Worm (Caenorhabditis elegans) whole organism, midembryonic: Measurements from ENCODE around the gene C18C4.7.

Experiments
- T22C8.4 ChIP-seq: fragments of 200-800 bp; sonication (Bioruptor generic); IDR thresholded peaks from 2 replicates; pipeline ENCODE4 v1.3.6; 2022; ENCODE audit warnings: missing genetic modification characterization, missing compliant biosample characterization
- cog-1 ChIP-seq: sonication (generic microtip); optimal IDR thresholded peaks from 2 replicates; lab custom pipeline; 2016; ENCODE audit warnings: missing genetic modification characterization, missing compliant biosample characterization
- flt-1 ChIP-seq: fragments of 200-800 bp; sonication (Bioruptor generic); IDR thresholded peaks from 2 replicates; pipeline ENCODE4 v1.3.6; 2022; ENCODE audit warnings: missing genetic modification characterization, missing compliant biosample characterization
- klf-2 ChIP-seq: fragments of 200-800 bp; sonication (Bioruptor generic); conservative IDR thresholded peaks from 2 replicates; pipeline ENCODE4 v1.3.6; 2022; ENCODE audit warnings: missing genetic modification reagents, missing genetic modification characterization, missing compliant biosample characterization
- med-1 ChIP-seq: sonication (generic microtip); optimal IDR thresholded peaks from 2 replicates; lab custom pipeline; 2017; ENCODE audit warnings: missing genetic modification characterization, mild to moderate bottlenecking, missing compliant biosample characterization, antibody characterized with exemption, missing genetic modification reagents; ENCODE audit not compliant: insufficient read depth
- ref-1 ChIP-seq: fragments of 200-800 bp; sonication (Bioruptor generic); conservative IDR thresholded peaks from 2 replicates; pipeline ENCODE4 v1.3.6; 2022; ENCODE audit warnings: missing genetic modification reagents, missing genetic modification characterization, missing compliant biosample characterization
- tab-1 ChIP-seq: fragments of 200-800 bp; sonication (Bioruptor generic); IDR thresholded peaks from 2 replicates; pipeline ENCODE4 v1.3.6; 2022; ENCODE audit warnings: missing genetic modification characterization, missing compliant biosample characterization
- ztf-23 ChIP-seq: fragments of 200-800 bp; sonication (Bioruptor generic); IDR thresholded peaks from 2 replicates; pipeline ENCODE4 v1.3.6; 2022; ENCODE audit warnings: missing genetic modification reagents, missing genetic modification characterization, missing compliant biosample characterization
- ztf-29 ChIP-seq: fragments of 200-800 bp; sonication (Bioruptor generic); IDR thresholded peaks from 2 replicates; pipeline ENCODE4 v1.3.6; 2022; ENCODE audit warnings: missing genetic modification reagents, missing genetic modification characterization, missing compliant biosample characterization

The C18C4.7 gene

ce11 chrV:5579666-5580065 is 12.6 kb upstream of the C18C4.7 start:
- TF ChIP-seq ztf-23 (GFP tag; lab: Robert Waterston, UW) (no peak), cog-1 (no peak), ref-1 (no peak), T22C8.4 (no peak), flt-1 (GFP tag; lab: Robert Waterston, UW) (no peak), med-1 (GFP tag; lab: Kevin White, UChicago) (no peak), tab-1 (GFP tag; lab: Robert Waterston, UW) (no peak), klf-2 (no peak), ztf-29 (GFP tag; lab: Robert Waterston, UW) (no peak)

ce11 chrV:5576008-5576407 is 9.0 kb upstream of the C18C4.7 start:
- TF ChIP-seq klf-2 (no peak), ztf-29 (GFP tag; lab: Robert Waterston, UW) (no peak), tab-1 (GFP tag; lab: Robert Waterston, UW) (no peak), med-1 (GFP tag; lab: Kevin White, UChicago) (no peak), ztf-23 (GFP tag; lab: Robert Waterston, UW) (no peak), flt-1 (GFP tag; lab: Robert Waterston, UW) (no peak), cog-1 (no peak)

ce11 chrV:5571691-5572090 is 4.7 kb upstream of the C18C4.7 start:
- no peak for TF ChIP-seq flt-1 (GFP tag; lab: Robert Waterston, UW)
- no peak for TF ChIP-seq cog-1
- no peak for TF ChIP-seq med-1 (GFP tag; lab: Kevin White, UChicago)
- TF ChIP-seq klf-2 = no peak
- no peak for TF ChIP-seq tab-1 (GFP tag; lab: Robert Waterston, UW)
- TF ChIP-seq ztf-29 (GFP tag; lab: Robert Waterston, UW) = no peak
- no peak for TF ChIP-seq ztf-23 (GFP tag; lab: Robert Waterston, UW)
- no peak for TF ChIP-seq ref-1
- no peak for TF ChIP-seq T22C8.4

ce11 chrV:5570433-5570832 is 3.4 kb upstream of the C18C4.7 start, which contains the start of gene glb-6:
Gene glb-6, minus strand, starts transcription at chrV:5570533.
- TF ChIP-seq ztf-29 (GFP tag; lab: Robert Waterston, UW) (no peak), ref-1 (no peak), T22C8.4 (no peak)

- TF ChIP-seq cog-1 (no peak), ztf-29 (GFP tag; lab: Robert Waterston, UW) (no peak), ref-1 (no peak), klf-2 (no peak)
Measured at ce11 chrV:5559882-5560281, 7.1 kb downstream of the C18C4.7 start.

ce11 chrV:5558590-5558989 is 8.4 kb downstream of the C18C4.7 start, which contains the start of gene glb-5:
Gene glb-5, plus strand, starts transcription at chrV:5558890.
- TF ChIP-seq med-1 (GFP tag; lab: Kevin White, UChicago) (no peak), tab-1 (GFP tag; lab: Robert Waterston, UW) (no peak), cog-1 (no peak), ztf-29 (GFP tag; lab: Robert Waterston, UW) (no peak), ref-1 (no peak), flt-1 (GFP tag; lab: Robert Waterston, UW) (no peak), ztf-23 (GFP tag; lab: Robert Waterston, UW) (no peak)

ce11 chrV:5548497-5548896 is 18.5 kb downstream of the C18C4.7 start:
- TF ChIP-seq T22C8.4 (no peak), klf-2 (no peak), flt-1 (GFP tag; lab: Robert Waterston, UW) (no peak), cog-1 (no peak), ref-1 (no peak), tab-1 (GFP tag; lab: Robert Waterston, UW) (no peak), ztf-29 (GFP tag; lab: Robert Waterston, UW) (no peak), ztf-23 (GFP tag; lab: Robert Waterston, UW) (no peak), med-1 (GFP tag; lab: Kevin White, UChicago) (no peak)

ce11 chrV:5548051-5548450 is 19.0 kb downstream of the C18C4.7 start, which contains the start of gene ugt-48:
Gene ugt-48, minus strand, starts transcription at chrV:5548062.
- TF ChIP-seq ztf-23 (GFP tag; lab: Robert Waterston, UW) (no peak), flt-1 (GFP tag; lab: Robert Waterston, UW) (no peak), tab-1 (GFP tag; lab: Robert Waterston, UW) (no peak), klf-2 (no peak), ztf-29 (GFP tag; lab: Robert Waterston, UW) (no peak), cog-1 (no peak), med-1 (GFP tag; lab: Kevin White, UChicago) (no peak), ref-1 (no peak)

ce11 chrV:5538500-5538899 is 28.5 kb downstream of the C18C4.7 start, which contains the start of gene cft-1:
Gene cft-1, plus strand, starts transcription at chrV:5538800.
- no peak for TF ChIP-seq cog-1
- TF ChIP-seq tab-1 (GFP tag; lab: Robert Waterston, UW) = no peak
- no peak for TF ChIP-seq ztf-29 (GFP tag; lab: Robert Waterston, UW)
- TF ChIP-seq flt-1 (GFP tag; lab: Robert Waterston, UW) = no peak
- TF ChIP-seq T22C8.4 = no peak
- no peak for TF ChIP-seq ztf-23 (GFP tag; lab: Robert Waterston, UW)
- no peak for TF ChIP-seq klf-2
- no peak for TF ChIP-seq ref-1
- no peak for TF ChIP-seq med-1 (GFP tag; lab: Kevin White, UChicago)

- TF ChIP-seq ztf-29 (GFP tag; lab: Robert Waterston, UW) (no peak), T22C8.4 (no peak), ref-1 (no peak), ztf-23 (GFP tag; lab: Robert Waterston, UW) (no peak), tab-1 (GFP tag; lab: Robert Waterston, UW) (no peak), flt-1 (GFP tag; lab: Robert Waterston, UW) (no peak), klf-2 (no peak), med-1 (GFP tag; lab: Kevin White, UChicago) (no peak), cog-1 (no peak)
Measured at ce11 chrV:5536240-5536811, 30.7 kb downstream of the C18C4.7 start, which contains the start of the genes cox-16 and syp-2. Gene cox-16, minus strand, starts transcription at chrV:5536243. Gene syp-2, plus strand, starts transcription at chrV:5536487.
